Worm (Caenorhabditis elegans) whole organism, L2 larva: ENCODE measurements around the gene cox-6A.
"Not testable (repeated sequence)": the region's sequence is repeated elsewhere in the genome, so short reads cannot be mapped to it uniquely, and the experiment has no call there.

Experiments used
- C34F6.9 ChIP-seq: fragments of 150-350 bp; optimal IDR thresholded peaks from 2 replicates; lab custom pipeline; 2014; ENCODE audit warnings: missing biosample characterization, missing genetic modification characterization
- F13H6.1 ChIP-seq: sonication (generic microtip); optimal IDR thresholded peaks from 2 replicates; lab custom pipeline; 2016; ENCODE audit warnings: missing genetic modification characterization, missing compliant biosample characterization
- R02D3.7 ChIP-seq: fragments of 150-350 bp; optimal IDR thresholded peaks from 2 replicates; lab custom pipeline; 2014; ENCODE audit warnings: missing biosample characterization, missing genetic modification characterization
- ZK546.5 ChIP-seq: sonication (generic microtip); optimal IDR thresholded peaks from 2 replicates; lab custom pipeline; 2017; ENCODE audit warnings: missing biosample characterization, missing genetic modification characterization
- aly-2 ChIP-seq: fragments of 150-350 bp; optimal IDR thresholded peaks from 2 replicates; lab custom pipeline; 2014; ENCODE audit warnings: missing biosample characterization, missing genetic modification characterization
- ceh-82 ChIP-seq: fragments of 150-350 bp; optimal IDR thresholded peaks from 2 replicates; lab custom pipeline; 2014; ENCODE audit warnings: missing biosample characterization, missing genetic modification characterization
- crh-2 ChIP-seq: sonication (generic microtip); optimal IDR thresholded peaks from 2 replicates; lab custom pipeline; 2017; ENCODE audit warnings: missing biosample characterization, missing genetic modification characterization
- dmd-4 ChIP-seq: sonication (generic microtip); optimal IDR thresholded peaks from 2 replicates; lab custom pipeline; 2017; ENCODE audit warnings: missing biosample characterization, missing genetic modification characterization
- egl-27 ChIP-seq: sonication (generic microtip); optimal IDR thresholded peaks from 3 replicates; lab custom pipeline; 2017; ENCODE audit warnings: missing biosample characterization, missing genetic modification reagents, missing genetic modification characterization
- elt-3 ChIP-seq: sonication (generic microtip); optimal IDR thresholded peaks from 2 replicates; lab custom pipeline; 2017; ENCODE audit warnings: missing biosample characterization, missing genetic modification characterization
- fos-1 ChIP-seq: fragments of 150-350 bp; optimal IDR thresholded peaks from 2 replicates; lab custom pipeline; 2014; ENCODE audit warnings: missing biosample characterization, missing genetic modification characterization
- gmeb-1 ChIP-seq: fragments of 150-350 bp; optimal IDR thresholded peaks from 2 replicates; lab custom pipeline; 2014; ENCODE audit warnings: missing biosample characterization, missing genetic modification characterization
- lin-11 ChIP-seq: fragments of 150-350 bp; sonication (generic microtip); optimal IDR thresholded peaks from 2 replicates; lab custom pipeline; 2014; ENCODE audit warnings: missing biosample characterization, missing genetic modification characterization, inconsistent platforms, mixed read lengths
- lin-13 ChIP-seq: fragments of 150-350 bp; optimal IDR thresholded peaks from 2 replicates; lab custom pipeline; 2014; ENCODE audit warnings: missing biosample characterization, missing genetic modification reagents, missing genetic modification characterization
- lin-39 ChIP-seq: fragments of 150-350 bp; optimal IDR thresholded peaks from 2 replicates; lab custom pipeline; 2014; ENCODE audit warnings: missing biosample characterization, missing genetic modification reagents, missing genetic modification characterization
- lsy-2 ChIP-seq, 2 experiments: fragments of 150-350 bp in 1 of 2; sonication (generic microtip) in 1 of 2; optimal IDR thresholded peaks; 2 replicates each; lab custom pipeline; 2014 to 2017; ENCODE audit warnings: missing biosample characterization in 2 of 2, missing genetic modification characterization in 2 of 2
- mab-5 ChIP-seq: fragments of 150-350 bp; optimal IDR thresholded peaks from 2 replicates; lab custom pipeline; 2014; ENCODE audit warnings: missing biosample characterization, missing genetic modification characterization
- mbf-1 ChIP-seq: sonication (generic microtip); optimal IDR thresholded peaks from 2 replicates; lab custom pipeline; 2017; ENCODE audit warnings: missing biosample characterization, missing genetic modification characterization
- nhr-11 ChIP-seq: fragments of 150-350 bp; optimal IDR thresholded peaks from 2 replicates; lab custom pipeline; 2014; ENCODE audit warnings: missing biosample characterization, missing genetic modification characterization
- nhr-129 ChIP-seq: fragments of 150-350 bp; optimal IDR thresholded peaks from 2 replicates; lab custom pipeline; 2014; ENCODE audit warnings: missing biosample characterization, missing genetic modification characterization
- nhr-21 ChIP-seq: fragments of 150-350 bp; optimal IDR thresholded peaks from 2 replicates; lab custom pipeline; 2014; ENCODE audit warnings: missing biosample characterization, missing genetic modification characterization
- nhr-237 ChIP-seq: fragments of 150-350 bp; optimal IDR thresholded peaks from 2 replicates; lab custom pipeline; 2014; ENCODE audit warnings: missing biosample characterization, missing genetic modification characterization
- nhr-25 ChIP-seq: fragments of 150-350 bp; sonication (generic microtip); optimal IDR thresholded peaks from 3 replicates; lab custom pipeline; 2014; ENCODE audit warnings: missing biosample characterization, missing genetic modification characterization
- nhr-6 ChIP-seq: fragments of 150-350 bp; optimal IDR thresholded peaks from 2 replicates; lab custom pipeline; 2014; ENCODE audit warnings: missing biosample characterization, missing genetic modification characterization
- nhr-77 ChIP-seq: fragments of 150-350 bp; optimal IDR thresholded peaks from 2 replicates; lab custom pipeline; 2014; ENCODE audit warnings: missing biosample characterization, missing genetic modification characterization
- skn-1 ChIP-seq: sonication (generic microtip); optimal IDR thresholded peaks from 2 replicates; lab custom pipeline; 2017; ENCODE audit warnings: missing biosample characterization, missing genetic modification characterization
- sma-3 ChIP-seq: sonication (generic microtip); optimal IDR thresholded peaks from 2 replicates; lab custom pipeline; 2016; ENCODE audit warnings: missing genetic modification reagents, missing genetic modification characterization, missing compliant biosample characterization
- sma-9 ChIP-seq, 2 experiments: fragments of 150-350 bp in 1 of 2; sonication (generic microtip) in 1 of 2; optimal IDR thresholded peaks; 2 replicates each; lab custom pipeline; 2014 to 2016; ENCODE audit warnings: missing genetic modification characterization in 2 of 2, mild to moderate bottlenecking in 1 of 2, missing biosample characterization in 1 of 2, missing compliant biosample characterization in 1 of 2, missing genetic modification reagents in 1 of 2, moderate library complexity in 1 of 2
- snpc-4 ChIP-seq: fragments of 150-350 bp; optimal IDR thresholded peaks from 2 replicates; lab custom pipeline; 2014; ENCODE audit warnings: missing biosample characterization, missing genetic modification characterization
- unc-39 ChIP-seq: fragments of 150-350 bp; optimal IDR thresholded peaks from 2 replicates; lab custom pipeline; 2014; ENCODE audit warnings: missing biosample characterization, missing genetic modification characterization
- unc-55 ChIP-seq: fragments of 150-350 bp; sonication (generic microtip); optimal IDR thresholded peaks from 3 replicates; lab custom pipeline; 2014; ENCODE audit warnings: missing biosample characterization, missing genetic modification reagents, missing genetic modification characterization
- ztf-1 ChIP-seq: fragments of 200-800 bp; sonication (Bioruptor generic); conservative IDR thresholded peaks from 2 replicates; pipeline ENCODE4 v1.3.6; 2022; ENCODE audit warnings: missing genetic modification characterization, missing compliant biosample characterization
- ztf-11 ChIP-seq: sonication (generic microtip); optimal IDR thresholded peaks from 2 replicates; lab custom pipeline; 2017; ENCODE audit warnings: missing biosample characterization, missing genetic modification characterization
- ztf-4 ChIP-seq: fragments of 150-350 bp; optimal IDR thresholded peaks from 2 replicates; lab custom pipeline; 2014; ENCODE audit warnings: missing biosample characterization, missing genetic modification characterization

cox-6A gene

ce11 chrIII:5053541-5053940 lies 28.0 kb upstream of the cox-6A start, which contains the start of gene C45G9.8:
TSS of gene C45G9.8 (minus strand) at chrIII:5053641.
- TF ChIP-seq unc-39 (tag; lab: Kevin White, UChicago) (no peak), unc-55 (GFP tag; lab: Kevin White, UChicago) (no peak), dmd-4 (tag; lab: Kevin White, UChicago) (no peak), fos-1 (no peak), lin-39 (tag; lab: Kevin White, UChicago) (no peak), egl-27 (tag; lab: Kevin White, UChicago) (no peak), R02D3.7 (tag; lab: Kevin White, UChicago) (no peak), nhr-237 (tag; lab: Kevin White, UChicago) (no peak), nhr-77 (tag; lab: Kevin White, UChicago) (no peak), skn-1 (tag; lab: Kevin White, UChicago) (no peak), ztf-11 (tag; lab: Kevin White, UChicago) (no peak), nhr-21 (tag; lab: Kevin White, UChicago) (no peak)

DNA sequence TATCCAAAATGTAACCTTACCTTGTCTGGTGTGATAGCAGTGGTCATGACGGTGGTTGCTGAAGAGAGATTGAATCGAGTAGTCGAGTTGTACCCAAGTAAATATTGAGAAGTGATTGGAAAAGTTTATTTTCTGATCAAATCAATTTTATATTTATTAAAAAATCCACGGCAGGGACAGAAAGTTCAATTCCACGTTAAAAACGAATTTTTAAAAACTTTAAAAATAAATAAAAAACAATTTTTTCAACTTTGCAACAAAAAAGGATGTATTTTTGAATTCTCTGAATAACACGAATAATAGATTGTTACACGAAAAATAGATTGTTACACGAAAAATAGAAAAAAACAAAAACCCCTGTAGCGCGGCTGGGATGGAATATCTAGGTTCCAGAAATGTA lies 25.8 kb upstream of the cox-6A start, which contains the start of gene C45G9.9:
Gene C45G9.9 (minus strand): TSS at position 101 of the 400 bp plus-strand sequence.
- TF ChIP-seq sma-3 (GFP tag; lab: Kevin White, UChicago); R02D3.7 (tag; lab: Kevin White, UChicago); elt-3 (tag; lab: Kevin White, UChicago): not testable (repeated sequence)

- TF ChIP-seq egl-27 (tag; lab: Kevin White, UChicago) (no peak), R02D3.7 (tag; lab: Kevin White, UChicago) (no peak), nhr-6 (no peak), mbf-1 (tag; lab: Kevin White, UChicago) (no peak), dmd-4 (tag; lab: Kevin White, UChicago) (no peak), ZK546.5 (no peak), F13H6.1 (no peak), ceh-82 (tag; lab: Kevin White, UChicago) (no peak), ztf-1 (GFP tag; lab: Robert Waterston, UW) (no peak), ztf-4 (tag; lab: Kevin White, UChicago) (no peak)
Measured at ce11 chrIII:5061798-5062197, 19.7 kb upstream of the cox-6A start, which contains the start of gene C45G9.10. TSS of gene C45G9.10 (minus strand) at chrIII:5061898.

ce11 chrIII:5062406-5062805 lies 19.1 kb upstream of the cox-6A start, which contains the start of gene C45G9.4:
TSS of gene C45G9.4 (plus strand) at chrIII:5062706.
- not testable (repeated sequence) for TF ChIP-seq nhr-21, aly-2, C34F6.9 (tag; lab: Kevin White, UChicago)

DNA sequence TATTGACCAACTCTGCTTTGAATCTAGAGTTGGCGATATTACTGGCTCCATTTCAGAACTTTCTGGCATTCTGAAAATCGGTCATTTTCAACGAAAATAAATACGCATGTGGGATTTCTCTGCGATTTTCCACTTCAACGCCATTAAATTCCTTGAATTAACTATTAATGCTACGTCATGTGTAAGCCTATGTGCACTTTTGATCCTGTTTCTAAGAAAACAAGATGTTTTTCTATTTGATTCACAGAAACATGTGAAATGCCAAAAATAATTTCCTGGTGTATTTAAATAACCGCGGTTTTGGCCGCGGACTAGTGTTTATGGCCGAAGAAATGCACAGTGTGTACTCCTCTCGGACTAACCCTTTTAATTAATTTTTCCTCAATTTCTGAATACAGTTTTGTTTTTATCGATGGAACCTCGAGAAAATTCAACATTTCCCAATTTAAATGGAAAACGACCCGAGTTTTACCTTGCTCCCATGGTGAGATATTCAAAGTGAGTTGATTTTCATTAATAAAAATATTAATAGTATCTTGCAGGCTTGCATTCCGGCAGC lies 12.8 kb upstream of the cox-6A start, which contains the start of the genes C45G9.11 and C45G9.2:
Gene C45G9.11 (minus strand): TSS at position 51 of the 559 bp plus-strand sequence.
Gene C45G9.2 (plus strand): TSS at position 392 of the 559 bp plus-strand sequence.
- TF ChIP-seq sma-3 (GFP tag; lab: Kevin White, UChicago) (peak; percentile 83), nhr-129 (tag; lab: Kevin White, UChicago) (peak; percentile 20), snpc-4 (tag; lab: Kevin White, UChicago) (peak; percentile 42), nhr-11 (tag; lab: Kevin White, UChicago) (no peak), nhr-6 (peak; percentile 52), skn-1 (tag; lab: Kevin White, UChicago) (no peak), lsy-2 (tag; optimal IDR thresholded peaks at IDR 0.05; lab: Kevin White, UChicago) (peak; percentile 71 to 85), ztf-1 (GFP tag; lab: Robert Waterston, UW) (no peak), unc-39 (tag; lab: Kevin White, UChicago) (no peak), gmeb-1 (tag; lab: Kevin White, UChicago) (peak; percentile 94), sma-9 (GFP tag; optimal IDR thresholded peaks at IDR 0.05; lab: Kevin White, UChicago) (peak; percentile 88), sma-9 (tag; optimal IDR thresholded peaks at IDR 0.05; lab: Kevin White, UChicago) (no peak), C34F6.9 (tag; lab: Kevin White, UChicago) (peak; percentile 75), F13H6.1 (peak; percentile 73), egl-27 (tag; lab: Kevin White, UChicago) (no peak), nhr-25 (tag; lab: Kevin White, UChicago) (no peak), lin-11 (tag; lab: Kevin White, UChicago) (peak; percentile 11), unc-55 (GFP tag; lab: Kevin White, UChicago) (peak; percentile 81), R02D3.7 (tag; lab: Kevin White, UChicago) (peak; percentile 11), crh-2 (tag; lab: Kevin White, UChicago) (peak; percentile 43), ceh-82 (tag; lab: Kevin White, UChicago) (no peak), lin-13 (peak; percentile 74), mab-5 (tag; lab: Kevin White, UChicago) (peak; percentile 52), ztf-4 (tag; lab: Kevin White, UChicago) (peak; percentile 43)
